Worm (Caenorhabditis elegans): ENCODE results near the gene F55C9.6.

DNA sequence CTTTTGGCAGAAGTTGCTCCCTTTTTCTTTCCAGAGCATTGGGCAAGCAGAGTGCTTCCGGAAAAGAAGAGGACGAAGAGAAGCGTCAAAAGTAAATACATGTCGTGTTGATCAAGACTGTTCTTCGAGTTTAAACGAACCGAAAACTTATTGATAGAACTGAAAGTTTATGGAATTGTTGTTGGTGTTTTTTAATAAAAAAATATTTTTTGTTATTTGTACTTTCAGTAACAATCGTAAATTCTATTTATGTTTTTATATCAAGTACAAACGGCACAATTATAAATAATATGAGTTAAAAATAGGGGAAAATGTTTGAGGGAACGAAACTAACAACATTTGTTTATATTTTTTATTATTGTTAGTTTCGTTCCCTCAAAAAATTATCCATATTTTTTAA, 39.0 kb downstream of the F55C9.6 start, which contains the start of gene F21D9.3:
- TF ChIP-seq fos-1 (tag; optimal IDR thresholded peaks at IDR 0.05) (no peak), ceh-9 (tag; optimal IDR thresholded peaks at IDR 0.05) (no peak), nhr-28 (tag; optimal IDR thresholded peaks at IDR 0.05) (no peak)

Data from whole organism, L3 larva.